Worm (Caenorhabditis elegans): ENCODE results near the gene F13A7.1.

The F13A7.1 gene

ce11 chrV:16355941-16356340 is 21.8 kb downstream of the F13A7.1 start (continued):
- TF ChIP-seq lag-1 (GFP tag; IDR thresholded peaks at IDR 0.05) (no peak), lsl-1 (GFP tag; optimal IDR thresholded peaks at IDR 0.05) (no peak), F37B4.10 (GFP tag; IDR thresholded peaks at IDR 0.05) (no peak), ztf-28 (GFP tag; IDR thresholded peaks at IDR 0.05) (no peak), D2030.7 (GFP tag; IDR thresholded peaks at IDR 0.05) (no peak), aptf-2 (GFP tag; conservative IDR thresholded peaks at IDR 0.05) (no peak), B0336.3 (GFP tag; IDR thresholded peaks at IDR 0.05) (peak; percentile 95), madf-3 (GFP tag; IDR thresholded peaks at IDR 0.05) (0 out of 2 replicates have a peak, but pooled peaks have one; percentile 23), ztf-6 (GFP tag; IDR thresholded peaks at IDR 0.05) (0 out of 2 replicates have a peak, but pooled peaks have one; percentile 12), ets-4 (GFP tag; optimal IDR thresholded peaks at IDR 0.05) (peak; percentile 72), lsy-27 (tag; optimal IDR thresholded peaks at IDR 0.05; ENCODE audit: borderline replicate concordance, insufficient read depth) (no peak), hmg-1.2 (GFP tag; IDR thresholded peaks at IDR 0.05) (peak; percentile 95), him-1 (tag; optimal IDR thresholded peaks at IDR 0.05) (no peak), dpl-1 (GFP tag; optimal IDR thresholded peaks at IDR 0.05) (no peak), madf-8 (GFP tag; conservative IDR thresholded peaks at IDR 0.05) (no peak), F49E8.2 (tag; optimal IDR thresholded peaks at IDR 0.05; ENCODE audit: insufficient read depth) (no peak), gei-17 (GFP tag; optimal IDR thresholded peaks at IDR 0.05) (peak; percentile 77), lin-26 (GFP tag; IDR thresholded peaks at IDR 0.05) (peak; percentile 88), dox-1 (GFP tag; IDR thresholded peaks at IDR 0.05) (peak; percentile 94), snpc-1.3 (tag; optimal IDR thresholded peaks at IDR 0.05; ENCODE audit: insufficient read depth) (no peak), unc-130 (GFP tag; optimal IDR thresholded peaks at IDR 0.05) (no peak), ccch-3 (GFP tag; optimal IDR thresholded peaks at IDR 0.05) (no peak), nfya-2 (GFP tag; IDR thresholded peaks at IDR 0.05) (no peak), nhr-120 (GFP tag; IDR thresholded peaks at IDR 0.05) (no peak), K11D2.4 (GFP tag; IDR thresholded peaks at IDR 0.05) (peak; percentile 88), ztf-25 (GFP tag; IDR thresholded peaks at IDR 0.05) (no peak), ceh-100 (GFP tag; IDR thresholded peaks at IDR 0.05) (0 out of 2 replicates have a peak, but pooled peaks have one; percentile 9), nfya-1 (tag; optimal IDR thresholded peaks at IDR 0.05; ENCODE audit: borderline replicate concordance, insufficient read depth) (no peak), unc-62 (GFP tag; optimal IDR thresholded peaks at IDR 0.05) (no peak), die-1 (tag; optimal IDR thresholded peaks at IDR 0.05) (peak; percentile 53), athp-1 (tag; optimal IDR thresholded peaks at IDR 0.05) (peak; percentile 83), sea-2 (GFP tag; IDR thresholded peaks at IDR 0.05) (no peak), nfyb-1 (GFP tag; IDR thresholded peaks at IDR 0.05) (peak; percentile 92), chd-7 (tag; optimal IDR thresholded peaks at IDR 0.05) (peak; percentile 91), ama-1 (optimal IDR thresholded peaks at IDR 0.05) (no peak), ama-1 (GFP tag; optimal IDR thresholded peaks at IDR 0.05) (no peak), F39B2.1 (GFP tag; IDR thresholded peaks at IDR 0.05) (no peak), hlh-26 (GFP tag; conservative IDR thresholded peaks at IDR 0.05) (no peak)

DNA sequence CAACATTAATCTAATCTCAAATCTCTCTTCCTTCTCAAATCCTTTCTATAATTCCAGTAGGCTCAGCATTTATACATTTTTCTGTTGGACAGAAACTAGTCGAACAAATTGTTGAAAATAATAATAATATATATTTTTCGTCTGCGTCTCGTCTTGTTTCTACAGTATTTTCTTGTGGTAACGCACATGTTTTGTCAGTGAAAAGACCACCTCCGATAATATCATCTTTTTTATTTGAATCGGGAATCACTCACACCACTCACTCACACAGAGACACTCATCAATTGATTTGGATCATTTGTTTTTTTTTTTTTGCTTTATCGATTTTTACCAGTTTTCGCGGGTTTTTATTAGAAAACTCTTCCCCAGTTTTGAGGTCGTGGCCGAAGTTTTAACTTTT is 23.1 kb downstream of the F13A7.1 start:
- no peak for TF ChIP-seq ztf-28 (GFP tag; IDR thresholded peaks at IDR 0.05)
- peak; percentile 35; the same call in 1 of the 2 replicates for TF ChIP-seq hmg-1.2 (GFP tag; IDR thresholded peaks at IDR 0.05)

- no peak for TF ChIP-seq snpc-3.4 (tag; optimal IDR thresholded peaks at IDR 0.05)
- peak; percentile 4 for TF ChIP-seq tbp1 (GFP tag; optimal IDR thresholded peaks at IDR 0.05)
- no peak for TF ChIP-seq madf-3 (GFP tag; IDR thresholded peaks at IDR 0.05)
- no peak; the same call in 1 of the 2 replicates for TF ChIP-seq cebp-1 (GFP tag; IDR thresholded peaks at IDR 0.05)
- TF ChIP-seq cebp-1 (tag; optimal IDR thresholded peaks at IDR 0.05), result peak; percentile 71
- no peak for TF ChIP-seq sdz-38 (tag; optimal IDR thresholded peaks at IDR 0.05)
- TF ChIP-seq F49E8.2 (tag; optimal IDR thresholded peaks at IDR 0.05; ENCODE audit: insufficient read depth), result no peak
- TF ChIP-seq F23B12.7 (tag; optimal IDR thresholded peaks at IDR 0.05; ENCODE audit: insufficient read depth), result no peak
- no peak for TF ChIP-seq egl-18 (GFP tag; IDR thresholded peaks at IDR 0.05)
- TF ChIP-seq sptf-2 (GFP tag; optimal IDR thresholded peaks at IDR 0.05), result no peak
- TF ChIP-seq hmg-1.2 (GFP tag; IDR thresholded peaks at IDR 0.05), result peak; percentile 41; the same call in 1 of the 2 replicates
- no peak for TF ChIP-seq ceh-91 (GFP tag; IDR thresholded peaks at IDR 0.05)
- peak; percentile 20 for TF ChIP-seq tlf-1 (GFP tag; optimal IDR thresholded peaks at IDR 0.05)
These were observed 25.5 kb downstream of the F13A7.1 start for ce11 chrV:16352282-16352681.
